Fruit fly (Drosophila melanogaster): ENCODE results near the gene CG9331.

Gene CG9331

DNA sequence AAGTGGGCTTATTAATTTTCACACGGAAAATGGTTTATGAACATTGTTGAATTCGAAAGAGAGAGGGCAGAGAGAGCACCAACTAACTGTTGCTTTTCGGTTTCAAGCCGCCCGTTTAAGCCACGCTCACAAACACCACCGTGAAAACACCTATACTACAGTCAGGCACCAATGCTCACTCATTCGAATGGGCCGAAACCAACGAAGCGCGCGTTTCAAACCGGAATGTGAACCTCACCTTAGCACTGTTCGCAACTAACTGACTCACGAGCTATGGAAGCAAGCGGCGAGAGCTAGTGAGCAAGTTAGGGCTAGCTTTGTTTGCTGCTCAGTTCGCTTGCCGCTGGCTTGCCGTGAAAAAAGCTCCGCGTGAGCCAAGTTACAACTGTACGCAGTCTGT is 28.7 kb upstream of the CG9331 start (continued):
- TF ChIP-seq gfzf (GFP tag; optimal IDR thresholded peaks at IDR 0.05) = peak; percentile 17
- no peak for TF ChIP-seq gsb (GFP tag; IDR thresholded peaks at IDR 0.05)
- TF ChIP-seq CoRest (tag; optimal IDR thresholded peaks at IDR 0.05) = no peak
- TF ChIP-seq Mrtf (GFP tag; IDR thresholded peaks at IDR 0.05) = no peak
- TF ChIP-seq sim (GFP tag; IDR thresholded peaks at IDR 0.05) = no peak
- TF ChIP-seq fu2 (GFP tag; optimal IDR thresholded peaks at IDR 0.05) = no peak
- TF ChIP-seq CG10979 (tag; optimal IDR thresholded peaks at IDR 0.05) = no peak
- no peak for TF ChIP-seq Hr39 (optimal IDR thresholded peaks at IDR 0.05)
- TF ChIP-seq nom (GFP tag; optimal IDR thresholded peaks at IDR 0.05) = peak; percentile 40
- no peak for TF ChIP-seq mld (GFP tag; IDR thresholded peaks at IDR 0.05; ENCODE audit: partially characterized antibody)
- TF ChIP-seq Rx (GFP tag; IDR thresholded peaks at IDR 0.05) = no peak
- no peak for TF ChIP-seq otp (GFP tag; IDR thresholded peaks at IDR 0.05)
- no peak for TF ChIP-seq az2 (GFP tag; optimal IDR thresholded peaks at IDR 0.05)
- no peak for TF ChIP-seq CG8944 (GFP tag; optimal IDR thresholded peaks at IDR 0.05)
- TF ChIP-seq Hr51 (GFP tag; optimal IDR thresholded peaks at IDR 0.05) = peak in 1 of 2 experiments; percentile 2
- no peak for TF ChIP-seq CG7556 (GFP tag; optimal IDR thresholded peaks at IDR 0.05)
- no peak for TF ChIP-seq CG4707 (GFP tag; optimal IDR thresholded peaks at IDR 0.05)
- no peak for TF ChIP-seq CG9609 (GFP tag; optimal IDR thresholded peaks at IDR 0.05)
- no peak for TF ChIP-seq CG6689 (GFP tag; IDR thresholded peaks at IDR 0.05)
- TF ChIP-seq CG4360 (GFP tag; IDR thresholded peaks at IDR 0.05) = no peak
- TF ChIP-seq CG5953 (GFP tag; IDR thresholded peaks at IDR 0.05) = no peak
- TF ChIP-seq ap (GFP tag; IDR thresholded peaks at IDR 0.05) = no peak
- TF ChIP-seq grn (GFP tag; optimal IDR thresholded peaks at IDR 0.05) = no peak
- TF ChIP-seq ftz-f1 (GFP tag; optimal IDR thresholded peaks at IDR 0.05) = no peak
- no peak for TF ChIP-seq CG12104 (GFP tag; optimal IDR thresholded peaks at IDR 0.05)
- TF ChIP-seq HmgD (GFP tag; optimal IDR thresholded peaks at IDR 0.05) = no peak
- no peak for TF ChIP-seq CG8765 (GFP tag; IDR thresholded peaks at IDR 0.05)
- TF ChIP-seq CG11085 (GFP tag; IDR thresholded peaks at IDR 0.05) = no peak
- no peak for TF ChIP-seq usp (GFP tag; optimal IDR thresholded peaks at IDR 0.05)
- TF ChIP-seq CG6254 (GFP tag; optimal IDR thresholded peaks at IDR 0.05) = no peak
- no peak for TF ChIP-seq Dll (GFP tag; IDR thresholded peaks at IDR 0.05; ENCODE audit: partially characterized antibody)
- TF ChIP-seq CG15269 (tag; optimal IDR thresholded peaks at IDR 0.05) = no peak
- no peak for TF ChIP-seq lola (GFP tag; optimal IDR thresholded peaks at IDR 0.05)
- no peak for TF ChIP-seq NC2β (GFP tag; optimal IDR thresholded peaks at IDR 0.05)
- no peak for TF ChIP-seq Hey (tag; optimal IDR thresholded peaks at IDR 0.05)
- TF ChIP-seq nmo (GFP tag; optimal IDR thresholded peaks at IDR 0.05) = no peak
- no peak for TF ChIP-seq TFAM (GFP tag; optimal IDR thresholded peaks at IDR 0.05)
- no peak for TF ChIP-seq Optix (GFP tag; IDR thresholded peaks at IDR 0.05)
- no peak for TF ChIP-seq CG3838 (GFP tag; optimal IDR thresholded peaks at IDR 0.05)
- TF ChIP-seq Dip3 (GFP tag; optimal IDR thresholded peaks at IDR 0.05) = no peak
- TF ChIP-seq CG7987 (GFP tag; optimal IDR thresholded peaks at IDR 0.05) = peak; percentile 23
- TF ChIP-seq Stat92E (GFP tag; optimal IDR thresholded peaks at IDR 0.05) = no peak
- TF ChIP-seq CG17186 (GFP tag; optimal IDR thresholded peaks at IDR 0.05) = no peak
- no peak for TF ChIP-seq Mad (GFP tag; optimal IDR thresholded peaks at IDR 0.05)
- peak; percentile 25 for TF ChIP-seq CG11398 (GFP tag; optimal IDR thresholded peaks at IDR 0.05)
- TF ChIP-seq repo (GFP tag; optimal IDR thresholded peaks at IDR 0.05) = no peak
- TF ChIP-seq sens-2 (GFP tag; IDR thresholded peaks at IDR 0.05) = no peak
- TF ChIP-seq pzg (GFP tag; optimal IDR thresholded peaks at IDR 0.05) = no peak
- TF ChIP-seq zfh1 (GFP tag; IDR thresholded peaks at IDR 0.05) = no peak
- TF ChIP-seq Bdp1 (GFP tag; optimal IDR thresholded peaks at IDR 0.05) = no peak
- no peak for TF ChIP-seq Atf6 (GFP tag; IDR thresholded peaks at IDR 0.05)
- TF ChIP-seq CG32767 (GFP tag; IDR thresholded peaks at IDR 0.05) = no peak
- TF ChIP-seq jumu (GFP tag; optimal IDR thresholded peaks at IDR 0.05) = no peak

Measured in whole organism, embryonic.